Worm (Caenorhabditis elegans) whole organism, mixed stage, embryonic: Measurements from ENCODE around the gene unc-71.

ENCODE experiments used
- M03D4.4 ChIP-seq: sonication (generic microtip); optimal IDR thresholded peaks from 2 replicates; lab custom pipeline; 2017; ENCODE audit warnings: mild to moderate bottlenecking, missing genetic modification characterization, missing compliant biosample characterization
- blmp-1 ChIP-seq: fragments of 150-350 bp; optimal IDR thresholded peaks from 2 replicates; lab custom pipeline; 2014; ENCODE audit warnings: missing biosample characterization, missing genetic modification characterization
- ceh-39 ChIP-seq: fragments of 150-350 bp; optimal IDR thresholded peaks from 2 replicates; lab custom pipeline; 2014; ENCODE audit warnings: missing biosample characterization, missing genetic modification characterization
- ceh-83 ChIP-seq: fragments of 200-800 bp; sonication (Bioruptor generic); optimal IDR thresholded peaks from 2 replicates; lab custom pipeline; 2018; ENCODE audit warnings: mild to moderate bottlenecking, missing genetic modification characterization, missing compliant biosample characterization
- ces-1 ChIP-seq: fragments of 150-350 bp; optimal IDR thresholded peaks from 2 replicates; lab custom pipeline; 2014; ENCODE audit warnings: missing biosample characterization, missing genetic modification reagents, missing genetic modification characterization
- cnd-1 ChIP-seq: fragments of 200-800 bp; sonication (Bioruptor generic); optimal IDR thresholded peaks from 2 replicates; lab custom pipeline; 2018; ENCODE audit warnings: mild to moderate bottlenecking, missing genetic modification characterization, missing compliant biosample characterization
- drap-1 ChIP-seq: fragments of 200-800 bp; sonication (Bioruptor generic); optimal IDR thresholded peaks from 3 replicates; lab custom pipeline; 2018; ENCODE audit warnings: mild to moderate bottlenecking, missing genetic modification characterization, missing compliant biosample characterization
- elt-1 ChIP-seq: sonication (generic microtip); optimal IDR thresholded peaks from 2 replicates; lab custom pipeline; 2017; ENCODE audit warnings: missing genetic modification characterization, mild to moderate bottlenecking, missing compliant biosample characterization, antibody characterized with exemption, moderate library complexity, borderline replicate concordance; ENCODE audit not compliant: insufficient read depth
- elt-3 ChIP-seq: fragments of 150-350 bp; optimal IDR thresholded peaks from 2 replicates; lab custom pipeline; 2014; ENCODE audit warnings: missing biosample characterization, missing genetic modification characterization
- flh-1 ChIP-seq: fragments of 200-800 bp; sonication (Bioruptor generic); optimal IDR thresholded peaks from 2 replicates; lab custom pipeline; 2018; ENCODE audit warnings: mild to moderate bottlenecking, missing genetic modification characterization, moderate library complexity, missing compliant biosample characterization
- ham-2 ChIP-seq: fragments of 200-800 bp; sonication (Bioruptor generic); optimal IDR thresholded peaks from 2 replicates; lab custom pipeline; 2018; ENCODE audit warnings: mild to moderate bottlenecking, missing genetic modification characterization, missing compliant biosample characterization
- hlh-1 ChIP-seq: fragments of 150-350 bp; optimal IDR thresholded peaks from 2 replicates; lab custom pipeline; 2014; ENCODE audit warnings: missing biosample characterization, missing genetic modification reagents, missing genetic modification characterization
- lin-13 ChIP-seq: fragments of 150-350 bp; optimal IDR thresholded peaks from 2 replicates; lab custom pipeline; 2014; ENCODE audit warnings: missing biosample characterization, missing genetic modification characterization
- lin-32 ChIP-seq: fragments of 200-800 bp; sonication (Bioruptor generic); optimal IDR thresholded peaks from 2 replicates; lab custom pipeline; 2018; ENCODE audit warnings: mild to moderate bottlenecking, missing genetic modification characterization, missing compliant biosample characterization
- mep-1 ChIP-seq: fragments of 150-350 bp; optimal IDR thresholded peaks from 2 replicates; lab custom pipeline; 2017; ENCODE audit warnings: missing biosample characterization, missing genetic modification reagents, missing genetic modification characterization, inconsistent platforms
- mls-2 ChIP-seq: sonication (generic microtip); optimal IDR thresholded peaks from 2 replicates; lab custom pipeline; 2016; ENCODE audit warnings: mild to moderate bottlenecking, missing genetic modification characterization, moderate library complexity, missing compliant biosample characterization
- nhr-12 ChIP-seq: fragments of 150-350 bp; optimal IDR thresholded peaks from 2 replicates; lab custom pipeline; 2014; ENCODE audit warnings: missing biosample characterization, missing genetic modification characterization
- nhr-2 ChIP-seq: fragments of 150-350 bp; optimal IDR thresholded peaks from 2 replicates; lab custom pipeline; 2014; ENCODE audit warnings: missing biosample characterization, missing genetic modification characterization
- nhr-28 ChIP-seq: fragments of 150-350 bp; optimal IDR thresholded peaks from 2 replicates; lab custom pipeline; 2014; ENCODE audit warnings: missing biosample characterization, missing genetic modification characterization
- nhr-76 ChIP-seq: sonication (generic microtip); optimal IDR thresholded peaks from 2 replicates; lab custom pipeline; 2017; ENCODE audit warnings: missing biosample characterization, missing genetic modification characterization
- pha-4 ChIP-seq: fragments of 150-350 bp; optimal IDR thresholded peaks from 2 replicates; lab custom pipeline; 2018; ENCODE audit warnings: missing biosample characterization, missing genetic modification reagents, missing genetic modification characterization
- sptf-1 ChIP-seq: sonication (generic microtip); optimal IDR thresholded peaks from 2 replicates; lab custom pipeline; 2017; ENCODE audit warnings: mild to moderate bottlenecking, missing genetic modification characterization, moderate library complexity, missing compliant biosample characterization
- tbx-8 ChIP-seq: fragments of 200-800 bp; sonication (Bioruptor generic); optimal IDR thresholded peaks from 2 replicates; lab custom pipeline; 2018; ENCODE audit warnings: mild to moderate bottlenecking, missing genetic modification characterization, moderate library complexity, missing compliant biosample characterization
- unc-120 ChIP-seq: sonication (generic microtip); optimal IDR thresholded peaks from 2 replicates; lab custom pipeline; 2017; ENCODE audit warnings: missing genetic modification characterization, missing compliant biosample characterization; ENCODE audit not compliant: poor library complexity, severe bottlenecking
- unc-39 ChIP-seq: fragments of 150-350 bp; optimal IDR thresholded peaks from 2 replicates; lab custom pipeline; 2014; ENCODE audit warnings: missing biosample characterization, missing genetic modification characterization
- unc-62 ChIP-seq: fragments of 150-350 bp; optimal IDR thresholded peaks from 2 replicates; lab custom pipeline; 2014; ENCODE audit warnings: missing biosample characterization, missing genetic modification reagents, missing genetic modification characterization
- zip-8 ChIP-seq: fragments of 150-350 bp; optimal IDR thresholded peaks from 2 replicates; lab custom pipeline; 2014; ENCODE audit warnings: missing biosample characterization, missing genetic modification characterization
- ztf-11 ChIP-seq: fragments of 150-350 bp; optimal IDR thresholded peaks from 2 replicates; lab custom pipeline; 2014; ENCODE audit warnings: missing biosample characterization, missing genetic modification characterization

The unc-71 gene

ce11 chrIII:12904052-12904451 lies 12.5 kb upstream of the unc-71 start:
- TF ChIP-seq pha-4 (no peak), unc-62 (peak; percentile 65)

- TF ChIP-seq unc-120 (tag; lab: Kevin White, UChicago): peak; percentile 0
- TF ChIP-seq sptf-1: peak; percentile 23
- TF ChIP-seq nhr-2: peak; percentile 99
- TF ChIP-seq hlh-1: peak; percentile 48
- TF ChIP-seq mep-1 (tag; lab: Kevin White, UChicago): peak; percentile 59
- TF ChIP-seq unc-62: peak; percentile 37
- TF ChIP-seq lin-32 (GFP tag; lab: Kevin White, UChicago): peak; percentile 88
- peak; percentile 71 for TF ChIP-seq cnd-1 (tag; lab: Kevin White, UChicago)
- TF ChIP-seq zip-8 (tag; lab: Kevin White, UChicago): no peak
- no peak for TF ChIP-seq mls-2 (tag; lab: Kevin White, UChicago)
Measured at ce11 chrIII:12894207-12894606, 2.7 kb upstream of the unc-71 start.

- TF ChIP-seq mep-1 (tag; lab: Kevin White, UChicago) (no peak), ces-1 (GFP tag; lab: Kevin White, UChicago) (peak; percentile 81)
Measured at ce11 chrIII:12892767-12893166, 1.2 kb upstream of the unc-71 start.

- TF ChIP-seq mep-1 (tag; lab: Kevin White, UChicago) (no peak), nhr-12 (tag; lab: Kevin White, UChicago) (no peak), ham-2 (GFP tag; lab: Kevin White, UChicago) (no peak), ces-1 (GFP tag; lab: Kevin White, UChicago) (no peak)
Measured at ce11 chrIII:12885153-12885552, 6.4 kb downstream of the unc-71 start.

ce11 chrIII:12880704-12881103 lies 10.8 kb downstream of the unc-71 start:
- TF ChIP-seq unc-39 (tag; lab: Kevin White, UChicago): no peak
- no peak for TF ChIP-seq tbx-8 (GFP tag; lab: Kevin White, UChicago)
- TF ChIP-seq pha-4: no peak
- no peak for TF ChIP-seq M03D4.4 (tag; lab: Kevin White, UChicago)
- no peak for TF ChIP-seq nhr-76 (tag; lab: Kevin White, UChicago)
- TF ChIP-seq lin-32 (GFP tag; lab: Kevin White, UChicago): no peak
- TF ChIP-seq cnd-1 (tag; lab: Kevin White, UChicago): no peak
- TF ChIP-seq blmp-1: no peak
- no peak for TF ChIP-seq hlh-1
- TF ChIP-seq elt-1 (tag; lab: Kevin White, UChicago): no peak
- TF ChIP-seq nhr-28 (tag; lab: Kevin White, UChicago): no peak
- TF ChIP-seq ces-1 (GFP tag; lab: Kevin White, UChicago): no peak
- no peak for TF ChIP-seq drap-1 (GFP tag; lab: Kevin White, UChicago)
- no peak for TF ChIP-seq flh-1 (GFP tag; lab: Kevin White, UChicago)
- no peak for TF ChIP-seq ztf-11
- TF ChIP-seq ceh-39 (tag; lab: Kevin White, UChicago): no peak
- no peak for TF ChIP-seq ham-2 (GFP tag; lab: Kevin White, UChicago)

- no peak for TF ChIP-seq elt-3 (tag; lab: Kevin White, UChicago)
- TF ChIP-seq unc-120 (tag; lab: Kevin White, UChicago): no peak
- TF ChIP-seq lin-13: no peak
- no peak for TF ChIP-seq ceh-83 (GFP tag; lab: Kevin White, UChicago)
- no peak for TF ChIP-seq nhr-12 (tag; lab: Kevin White, UChicago)
Measured at ce11 chrIII:12877527-12878234, 13.9 kb downstream of the unc-71 start, which contains the start of the genes cec-7 and enu-3.5. cec-7 (minus strand) TSS chrIII:12877577. enu-3.5 (plus strand) TSS chrIII:12878196.
